Fruit fly (Drosophila melanogaster) whole organism, embryonic: ENCODE measurements around the gene CG18788.
A peak's percentile ranks its signal among the peaks of the same experiment; 100 is the strongest.

Source experiments
- BEAF-32 ChIP-seq: fragments of 200-800 bp; sonication (Bioruptor generic); optimal IDR thresholded peaks from 3 replicates; lab custom pipeline; 2017; ENCODE audit warnings: missing biosample characterization, missing genetic modification characterization, mild to moderate bottlenecking, moderate library complexity, missing genetic modification reagents
- CG10959 ChIP-seq: fragments of 200-800 bp; sonication (Bioruptor generic); IDR thresholded peaks from 2 replicates; pipeline ENCODE4 v1.3.6; 2022; ENCODE audit warnings: missing biosample characterization, missing genetic modification characterization
- CG11093 ChIP-seq: fragments of 200-800 bp; sonication (Bioruptor generic); IDR thresholded peaks from 3 replicates; pipeline ENCODE4 v1.3.6; 2022; ENCODE audit warnings: missing biosample characterization, missing genetic modification characterization
- CG12219 ChIP-seq: fragments of 200-800 bp; sonication (Bioruptor generic); optimal IDR thresholded peaks from 3 replicates; lab custom pipeline; 2018; ENCODE audit warnings: missing biosample characterization, mild to moderate bottlenecking, missing genetic modification characterization
- CG12299 ChIP-seq: fragments of 200-800 bp; sonication (Bioruptor generic); optimal IDR thresholded peaks from 2 replicates; lab custom pipeline; 2018; ENCODE audit warnings: missing biosample characterization, mild to moderate bottlenecking, missing genetic modification characterization
- CG14860 ChIP-seq: fragments of 200-800 bp; sonication (Bioruptor generic); IDR thresholded peaks from 3 replicates; pipeline ENCODE4 v1.3.6; 2022; ENCODE audit warnings: missing biosample characterization, missing genetic modification characterization; ENCODE audit not compliant: partially characterized antibody
- CG14965 ChIP-seq: fragments of 200-800 bp; sonication (Bioruptor generic); optimal IDR thresholded peaks from 2 replicates; lab custom pipeline; 2016; ENCODE audit warnings: missing biosample characterization, missing genetic modification characterization, borderline replicate concordance
- CG15514 ChIP-seq: fragments of 200-800 bp; sonication (Bioruptor generic); optimal IDR thresholded peaks from 3 replicates; lab custom pipeline; 2017; ENCODE audit warnings: missing biosample characterization, missing genetic modification characterization, mild to moderate bottlenecking, moderate library complexity, missing genetic modification reagents
- CG16815 ChIP-seq: fragments of 200-800 bp; sonication (Bioruptor generic); optimal IDR thresholded peaks from 3 replicates; lab custom pipeline; 2017; ENCODE audit warnings: missing biosample characterization, mild to moderate bottlenecking, missing genetic modification characterization
- CG1792 ChIP-seq: fragments of 200-800 bp; sonication (Bioruptor generic); optimal IDR thresholded peaks from 2 replicates; lab custom pipeline; 2016; ENCODE audit warnings: missing biosample characterization, missing genetic modification characterization
- CG1832 ChIP-seq: fragments of 200-800 bp; sonication (Bioruptor generic); optimal IDR thresholded peaks from 2 replicates; lab custom pipeline; 2017; ENCODE audit warnings: missing biosample characterization, mild to moderate bottlenecking, missing genetic modification characterization, inconsistent platforms
- CG2120 ChIP-seq: fragments of 200-800 bp; sonication (Bioruptor generic); optimal IDR thresholded peaks from 3 replicates; lab custom pipeline; 2016; ENCODE audit warnings: missing biosample characterization, missing genetic modification characterization
- CG34376 ChIP-seq: fragments of 200-800 bp; sonication (Bioruptor generic); optimal IDR thresholded peaks from 2 replicates; lab custom pipeline; 2018; ENCODE audit warnings: missing biosample characterization, mild to moderate bottlenecking, missing genetic modification characterization
- CG8089 ChIP-seq: fragments of 200-800 bp; sonication (Bioruptor generic); optimal IDR thresholded peaks from 3 replicates; lab custom pipeline; 2016; ENCODE audit warnings: missing biosample characterization, missing genetic modification characterization
- CG9215 ChIP-seq: fragments of 200-800 bp; sonication (Bioruptor generic); IDR thresholded peaks from 2 replicates; pipeline ENCODE4 v1.3.6; 2022; ENCODE audit warnings: missing biosample characterization, missing genetic modification characterization
- CG9727 ChIP-seq: fragments of 200-800 bp; sonication (Bioruptor generic); optimal IDR thresholded peaks from 3 replicates; lab custom pipeline; 2017; ENCODE audit warnings: missing biosample characterization, mild to moderate bottlenecking, missing genetic modification characterization
- CG9797 ChIP-seq: fragments of 200-800 bp; sonication (Bioruptor generic); optimal IDR thresholded peaks from 3 replicates; lab custom pipeline; 2018; ENCODE audit warnings: missing biosample characterization, mild to moderate bottlenecking, missing genetic modification characterization
- Chrac-16 ChIP-seq: fragments of 200-800 bp; sonication (Bioruptor generic); optimal IDR thresholded peaks from 3 replicates; lab custom pipeline; 2016; ENCODE audit warnings: missing biosample characterization, missing genetic modification characterization
- Deaf1 ChIP-seq: fragments of 200-800 bp; optimal IDR thresholded peaks from 3 replicates; lab custom pipeline; 2019; ENCODE audit warnings: missing biosample characterization, mild to moderate bottlenecking, missing genetic modification characterization, moderate library complexity
- Dek ChIP-seq: fragments of 200-800 bp; sonication (Bioruptor generic); optimal IDR thresholded peaks from 3 replicates; lab custom pipeline; 2019; ENCODE audit warnings: missing biosample characterization, mild to moderate bottlenecking, missing genetic modification characterization, moderate library complexity
- Doc3 ChIP-seq: fragments of 200-800 bp; sonication (Bioruptor generic); IDR thresholded peaks from 3 replicates; pipeline ENCODE4 v1.3.6; 2022; ENCODE audit warnings: missing biosample characterization, missing genetic modification characterization; ENCODE audit not compliant: partially characterized antibody
- Gsc ChIP-seq: fragments of 200-800 bp; sonication (Bioruptor generic); IDR thresholded peaks from 2 replicates; pipeline ENCODE4 v1.3.6; 2022; ENCODE audit warnings: missing biosample characterization, missing genetic modification characterization
- HHEX ChIP-seq: fragments of 200-800 bp; sonication (Bioruptor generic); optimal IDR thresholded peaks from 3 replicates; lab custom pipeline; 2017; ENCODE audit warnings: missing biosample characterization, mild to moderate bottlenecking, missing genetic modification characterization, missing genetic modification reagents
- Hmx ChIP-seq: fragments of 200-800 bp; sonication (Bioruptor generic); optimal IDR thresholded peaks from 2 replicates; lab custom pipeline; 2016; ENCODE audit warnings: missing biosample characterization, missing genetic modification characterization
- Hr78 ChIP-seq, 2 experiments: fragments of 200-800 bp in 1 of 2; fragments of >200 bp in 1 of 2; sonication (Bioruptor generic) in 1 of 2; optimal IDR thresholded peaks; 2 replicates each; lab custom pipeline; 2017 to 2019; ENCODE audit warnings: missing biosample characterization in 2 of 2, missing genetic modification characterization in 2 of 2, mild to moderate bottlenecking in 1 of 2, moderate library complexity in 1 of 2
- Lim3 ChIP-seq: fragments of 200-800 bp; sonication (Bioruptor generic); IDR thresholded peaks from 2 replicates; pipeline ENCODE4 v1.3.6; 2022; ENCODE audit warnings: missing biosample characterization, missing genetic modification characterization
- MTF-1 ChIP-seq: fragments of 200-800 bp; sonication (Bioruptor generic); optimal IDR thresholded peaks from 2 replicates; lab custom pipeline; 2018; ENCODE audit warnings: missing biosample characterization, mild to moderate bottlenecking, missing genetic modification characterization, borderline replicate concordance
- Rfx ChIP-seq: fragments of 200-800 bp; sonication (Bioruptor generic); IDR thresholded peaks from 2 replicates; pipeline ENCODE4 v1.3.6; 2022; ENCODE audit warnings: missing biosample characterization, missing genetic modification characterization
- Spps ChIP-seq: fragments of 200-800 bp; sonication (Bioruptor generic); optimal IDR thresholded peaks from 2 replicates; lab custom pipeline; 2018; ENCODE audit warnings: missing biosample characterization, mild to moderate bottlenecking, missing genetic modification characterization
- ab ChIP-seq: fragments of 200-800 bp; sonication (Bioruptor generic); optimal IDR thresholded peaks from 2 replicates; lab custom pipeline; 2016; ENCODE audit warnings: missing biosample characterization, missing genetic modification characterization
- bab2 ChIP-seq: fragments of 200-800 bp; sonication (Bioruptor generic); optimal IDR thresholded peaks from 2 replicates; lab custom pipeline; 2016; ENCODE audit warnings: missing biosample characterization, missing genetic modification characterization
- crc ChIP-seq: fragments of 200-800 bp; sonication (Bioruptor generic); optimal IDR thresholded peaks from 2 replicates; lab custom pipeline; 2016; ENCODE audit warnings: missing biosample characterization, missing genetic modification characterization
- grn ChIP-seq: fragments of 200-800 bp; sonication (Bioruptor generic); optimal IDR thresholded peaks from 3 replicates; lab custom pipeline; 2017; ENCODE audit warnings: missing biosample characterization, missing genetic modification characterization
- hbn ChIP-seq: fragments of 200-800 bp; sonication (Bioruptor generic); IDR thresholded peaks from 2 replicates; pipeline ENCODE4 v1.3.6; 2022; ENCODE audit warnings: missing biosample characterization, missing genetic modification characterization; ENCODE audit not compliant: partially characterized antibody
- lab ChIP-seq: fragments of 200-800 bp; sonication (Bioruptor generic); optimal IDR thresholded peaks from 3 replicates; lab custom pipeline; 2017; ENCODE audit warnings: missing biosample characterization, missing genetic modification characterization, mild to moderate bottlenecking, moderate library complexity, missing genetic modification reagents
- maf-S ChIP-seq: fragments of 200-800 bp; sonication (Bioruptor generic); optimal IDR thresholded peaks from 2 replicates; lab custom pipeline; 2016; ENCODE audit warnings: missing biosample characterization, missing genetic modification characterization
- pho ChIP-seq: fragments of 200-800 bp; sonication (Bioruptor generic); optimal IDR thresholded peaks from 2 replicates; lab custom pipeline; 2016; ENCODE audit warnings: missing biosample characterization, missing genetic modification characterization
- pzg ChIP-seq: fragments of 200-800 bp; sonication (Bioruptor generic); optimal IDR thresholded peaks from 3 replicates; lab custom pipeline; 2018; ENCODE audit warnings: missing biosample characterization, mild to moderate bottlenecking, missing genetic modification characterization, moderate library complexity
- ro ChIP-seq: fragments of 200-800 bp; sonication (Bioruptor generic); IDR thresholded peaks from 2 replicates; pipeline ENCODE4 v1.3.6; 2022; ENCODE audit warnings: missing biosample characterization, missing genetic modification characterization
- sens ChIP-seq: fragments of 200-800 bp; sonication (Bioruptor generic); peaks from one replicate; lab custom pipeline; 2016; ENCODE audit warnings: missing biosample characterization, missing genetic modification characterization
- sim ChIP-seq: fragments of 200-800 bp; sonication (Bioruptor generic); IDR thresholded peaks from 2 replicates; pipeline ENCODE4 v1.3.6; 2022; ENCODE audit warnings: missing biosample characterization, missing genetic modification characterization
- tgo ChIP-seq: fragments of 200-800 bp; sonication (Bioruptor generic); IDR thresholded peaks from 3 replicates; pipeline ENCODE4 v1.3.6; 2022; ENCODE audit warnings: missing biosample characterization, missing genetic modification characterization
- tin ChIP-seq: fragments of 200-800 bp; sonication (Bioruptor generic); optimal IDR thresholded peaks from 3 replicates; lab custom pipeline; 2016; ENCODE audit warnings: missing biosample characterization, missing genetic modification characterization
- trh ChIP-seq: fragments of 200-800 bp; sonication (Bioruptor generic); optimal IDR thresholded peaks from 2 replicates; lab custom pipeline; 2016; ENCODE audit warnings: missing biosample characterization, missing genetic modification characterization
- twi ChIP-seq: fragments of 200-800 bp; optimal IDR thresholded peaks from 2 replicates; lab custom pipeline; 2019; ENCODE audit warnings: missing biosample characterization, mild to moderate bottlenecking, missing genetic modification characterization, moderate library complexity
- unpg ChIP-seq: fragments of 200-800 bp; sonication (Bioruptor generic); optimal IDR thresholded peaks from 3 replicates; lab custom pipeline; 2018; ENCODE audit warnings: missing biosample characterization, mild to moderate bottlenecking, missing genetic modification characterization, moderate library complexity
- zen ChIP-seq: fragments of 200-800 bp; sonication (Bioruptor generic); optimal IDR thresholded peaks from 3 replicates; lab custom pipeline; 2018; ENCODE audit warnings: missing biosample characterization, mild to moderate bottlenecking, missing genetic modification characterization, moderate library complexity
- zf30C ChIP-seq: fragments of 200-800 bp; sonication (Bioruptor generic); optimal IDR thresholded peaks from 3 replicates; lab custom pipeline; 2018; ENCODE audit warnings: missing biosample characterization, mild to moderate bottlenecking, missing genetic modification characterization

CG18788 gene

DNA sequence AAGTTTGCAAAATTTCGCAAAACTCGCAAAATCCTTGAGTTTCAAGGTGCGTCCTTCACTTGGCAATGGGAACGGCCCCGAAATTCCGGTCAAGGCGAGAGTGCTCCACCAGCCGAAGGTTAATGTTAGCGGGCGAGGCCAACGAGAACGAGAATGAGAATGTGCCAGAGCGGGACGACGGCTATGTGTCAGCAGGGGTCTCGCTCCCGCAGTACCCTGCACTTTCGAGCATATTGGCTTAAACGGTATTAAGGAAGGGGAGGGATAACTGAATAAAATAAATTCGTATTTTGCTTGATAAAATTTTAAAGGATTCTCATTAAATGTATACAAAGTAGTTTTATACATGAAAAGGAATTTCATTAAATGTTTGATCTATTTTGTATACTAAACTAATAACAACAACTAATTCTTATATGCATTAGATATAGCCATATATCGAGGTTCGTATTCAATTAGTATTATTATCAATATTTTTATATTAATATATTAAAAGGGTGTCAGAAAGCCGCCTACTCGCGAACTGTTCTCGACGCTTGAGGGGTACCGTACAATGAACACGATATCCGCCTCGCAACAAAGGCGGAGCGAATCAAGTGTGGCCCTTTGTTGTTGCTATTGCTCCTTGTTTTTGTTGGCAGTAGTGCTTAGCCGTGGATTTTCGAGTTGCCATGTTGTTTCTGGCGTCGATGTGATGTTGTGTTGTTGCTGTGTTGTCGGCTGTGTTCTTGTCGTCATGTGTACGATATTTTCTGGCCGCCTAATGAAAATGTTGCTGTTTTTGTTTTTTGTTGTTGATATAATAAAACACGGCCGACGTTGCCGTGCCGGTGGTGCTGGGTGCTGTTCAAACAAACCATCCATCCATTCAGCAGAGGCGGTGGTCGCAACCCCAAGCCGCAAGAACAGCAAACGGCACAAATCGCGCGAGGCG lies 27.3 kb upstream of the CG18788 start (continued):
- peak; percentile 92 for TF ChIP-seq sens (GFP tag; lab: Kevin White, UChicago)
- no peak for TF ChIP-seq CG34376 (GFP tag; lab: Kevin White, UChicago)
- TF ChIP-seq Hmx: no peak
- peak; percentile 92 for TF ChIP-seq twi (tag; lab: Kevin White, UChicago)
- TF ChIP-seq Deaf1 (tag; lab: Kevin White, UChicago): peak; percentile 77
- no peak for TF ChIP-seq pzg
- no peak for TF ChIP-seq CG14860 (GFP tag; lab: Robert Waterston, UW)
- no peak for TF ChIP-seq CG9215 (GFP tag; lab: Robert Waterston, UW)
- peak; percentile 100 for TF ChIP-seq CG9727
- TF ChIP-seq tin (GFP tag; lab: Kevin White, UChicago): peak; percentile 87
- TF ChIP-seq CG9797 (GFP tag; lab: Kevin White, UChicago): peak; percentile 20
- TF ChIP-seq CG12299: peak; percentile 89
- peak; percentile 94 for TF ChIP-seq CG1832 (GFP tag; lab: Kevin White, UChicago)
- TF ChIP-seq Doc3 (GFP tag; lab: Robert Waterston, UW): no peak
- TF ChIP-seq crc (GFP tag; lab: Kevin White, UChicago): peak; percentile 3
- TF ChIP-seq zen: peak; percentile 92
- no peak for TF ChIP-seq ro (GFP tag; lab: Robert Waterston, UW)
- TF ChIP-seq CG10959 (GFP tag; lab: Robert Waterston, UW): no peak
- peak; percentile 95 for TF ChIP-seq Dek
- peak; percentile 47 for TF ChIP-seq maf-S (GFP tag; lab: Kevin White, UChicago)
- no peak for TF ChIP-seq Rfx (GFP tag; lab: Robert Waterston, UW)
- TF ChIP-seq lab (GFP tag; lab: Kevin White, UChicago): peak; percentile 94
- TF ChIP-seq CG2120 (GFP tag; lab: Kevin White, UChicago): peak; percentile 82
- TF ChIP-seq Spps (tag; lab: Kevin White, UChicago): peak; percentile 84
- TF ChIP-seq CG15514 (GFP tag; lab: Kevin White, UChicago): peak; percentile 80
- peak; percentile 93 for TF ChIP-seq HHEX (GFP tag; lab: Kevin White, UChicago)
- TF ChIP-seq BEAF-32 (GFP tag; lab: Kevin White, UChicago): no peak
- peak; percentile 94 for TF ChIP-seq CG16815 (GFP tag; lab: Kevin White, UChicago)
- TF ChIP-seq tgo (GFP tag; lab: Robert Waterston, UW): no peak
- TF ChIP-seq CG14965 (GFP tag; lab: Kevin White, UChicago): peak; percentile 12
- peak; percentile 55 for TF ChIP-seq MTF-1 (GFP tag; lab: Kevin White, UChicago)
- TF ChIP-seq grn (GFP tag; lab: Kevin White, UChicago): no peak
- no peak for TF ChIP-seq pho (GFP tag; lab: Kevin White, UChicago)
- TF ChIP-seq Chrac-16 (GFP tag; lab: Kevin White, UChicago): peak; percentile 90
- no peak for TF ChIP-seq Lim3 (GFP tag; lab: Robert Waterston, UW)
- TF ChIP-seq ab (GFP tag; lab: Kevin White, UChicago): peak; percentile 66
- peak; percentile 86 for TF ChIP-seq CG11093
- TF ChIP-seq Hr78 (GFP tag; optimal IDR thresholded peaks at IDR 0.05; lab: Kevin White, UChicago): peak in 1 of 2 experiments; percentile 33
- TF ChIP-seq sim (GFP tag; lab: Robert Waterston, UW): no peak
- no peak for TF ChIP-seq zf30C (GFP tag; lab: Kevin White, UChicago)
- no peak for TF ChIP-seq hbn (GFP tag; lab: Robert Waterston, UW)
- peak; percentile 63 for TF ChIP-seq CG8089 (GFP tag; lab: Kevin White, UChicago)
- TF ChIP-seq CG1792 (GFP tag; lab: Kevin White, UChicago): peak; percentile 46
- peak; percentile 74 for TF ChIP-seq CG12219 (GFP tag; lab: Kevin White, UChicago)
- peak; percentile 88 for TF ChIP-seq trh (GFP tag; lab: Kevin White, UChicago)
- TF ChIP-seq bab2 (GFP tag; lab: Kevin White, UChicago): peak; percentile 53
- TF ChIP-seq Gsc: no peak
- TF ChIP-seq unpg (GFP tag; lab: Kevin White, UChicago): peak; percentile 93
